Worm (Caenorhabditis elegans): Measurements from ENCODE around the gene vha-7.

DNA sequence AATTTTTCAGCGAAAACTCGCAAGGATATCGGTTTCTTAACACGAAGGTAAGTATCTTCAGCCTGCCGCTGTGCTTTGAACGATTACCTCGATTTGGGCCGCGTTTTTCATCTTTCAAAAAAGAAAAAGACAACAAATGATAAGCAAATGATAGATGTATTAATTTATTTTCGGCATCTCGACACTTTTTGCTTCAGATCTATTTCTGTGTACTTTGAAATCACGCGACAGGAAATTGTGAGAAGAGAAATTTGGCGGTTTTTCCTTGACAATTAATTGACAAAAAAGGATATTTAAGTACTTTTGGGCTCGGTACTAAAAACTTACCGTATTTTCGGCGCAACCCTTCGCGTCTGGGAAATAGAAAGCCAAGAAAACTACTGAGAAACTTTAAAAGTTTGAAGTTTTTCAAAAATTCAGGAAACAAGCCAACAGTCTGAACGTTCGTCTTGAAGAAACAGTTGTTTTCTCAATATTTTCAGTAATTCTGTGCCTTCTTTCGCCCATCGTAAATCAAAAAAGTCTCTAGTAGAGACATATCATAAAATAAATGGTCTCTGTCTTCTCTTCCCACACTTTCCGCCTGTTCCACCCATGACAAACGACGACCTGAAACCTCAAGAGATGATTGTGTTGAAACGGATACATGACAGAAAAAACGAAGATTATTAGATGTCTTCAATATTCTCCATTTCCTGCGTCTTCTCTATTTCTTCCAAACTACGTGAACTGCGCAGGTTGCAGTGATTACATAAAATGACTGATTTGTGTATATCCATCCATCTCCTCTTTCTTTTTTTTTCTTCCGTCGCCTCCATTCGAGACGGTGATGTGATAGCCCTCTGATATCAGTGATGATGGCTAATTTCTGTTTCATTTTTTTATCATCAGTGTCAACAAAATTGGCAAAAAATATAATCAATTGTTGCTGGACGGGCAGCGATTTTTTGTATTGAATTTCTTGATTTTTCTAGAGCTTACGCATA, 906 bp downstream of the vha-7 start:
- TF ChIP-seq pes-1 (GFP tag; IDR thresholded peaks at IDR 0.05) (no peak), ceh-36 (tag; optimal IDR thresholded peaks at IDR 0.05) (no peak), aly-1 (tag; optimal IDR thresholded peaks at IDR 0.05) (no peak), ama-1 (optimal IDR thresholded peaks at IDR 0.05) (no peak), scrt-1 (GFP tag; IDR thresholded peaks at IDR 0.05) (no peak), tbx-37 (GFP tag; conservative IDR thresholded peaks at IDR 0.05) (no peak), hmg-4 (GFP tag; optimal IDR thresholded peaks at IDR 0.05) (no peak), hnd-1 (tag; optimal IDR thresholded peaks at IDR 0.05) (no peak), tbx-11 (GFP tag; IDR thresholded peaks at IDR 0.05) (no peak), sea-1 (GFP tag; conservative IDR thresholded peaks at IDR 0.05) (no peak), ceh-13 (GFP tag; optimal IDR thresholded peaks at IDR 0.05) (no peak), F13C5.2 (tag; optimal IDR thresholded peaks at IDR 0.05) (no peak), flt-1 (GFP tag; IDR thresholded peaks at IDR 0.05) (no peak), ets-7 (tag; optimal IDR thresholded peaks at IDR 0.05) (no peak)
